Worm (Caenorhabditis elegans): ENCODE results near the gene rpn-2.

DNA sequence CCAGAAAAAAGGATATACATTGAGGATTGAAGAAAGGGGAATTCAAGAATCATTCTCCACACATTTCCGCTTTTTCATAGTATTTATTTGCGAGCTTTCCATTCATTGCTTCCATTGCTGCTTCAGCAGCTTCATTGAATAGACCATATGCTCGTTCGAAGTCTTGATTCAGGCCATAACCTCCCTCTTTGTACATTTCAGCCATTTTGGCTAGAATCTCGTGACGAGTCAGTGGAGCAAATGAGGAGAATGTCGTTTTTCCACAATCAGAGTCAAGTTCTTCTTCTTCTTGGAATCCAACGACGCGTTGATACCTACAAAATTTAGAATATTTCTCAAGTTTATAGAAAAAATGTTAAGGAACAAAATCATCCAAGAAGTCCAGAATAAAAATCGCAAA, 33.7 kb upstream of the rpn-2 start:
- no peak for TF ChIP-seq scrt-1 (GFP tag; IDR thresholded peaks at IDR 0.05)
- TF ChIP-seq aly-1 (tag; optimal IDR thresholded peaks at IDR 0.05) = no peak
- no peak for TF ChIP-seq ceh-13 (GFP tag; optimal IDR thresholded peaks at IDR 0.05)
- TF ChIP-seq ama-1 (optimal IDR thresholded peaks at IDR 0.05) = no peak
- no peak for TF ChIP-seq sea-1 (GFP tag; conservative IDR thresholded peaks at IDR 0.05)
- TF ChIP-seq flt-1 (GFP tag; IDR thresholded peaks at IDR 0.05) = no peak
- TF ChIP-seq B0310.2 (tag; optimal IDR thresholded peaks at IDR 0.05) = no peak
- no peak for TF ChIP-seq hnd-1 (tag; optimal IDR thresholded peaks at IDR 0.05)
- TF ChIP-seq F13C5.2 (tag; optimal IDR thresholded peaks at IDR 0.05) = no peak
- no peak for TF ChIP-seq hmg-4 (GFP tag; optimal IDR thresholded peaks at IDR 0.05)
- TF ChIP-seq ets-7 (tag; optimal IDR thresholded peaks at IDR 0.05) = no peak

Measured in whole organism, early embryonic.